Worm (Caenorhabditis elegans) whole organism, young adult: Measurements from ENCODE around the gene gpc-1.
A peak's percentile ranks its signal among the peaks of the same experiment; 100 is the strongest.

Experiments
- B0035.1 ChIP-seq: sonication (generic microtip); optimal IDR thresholded peaks from 2 replicates; lab custom pipeline; 2016; ENCODE audit warnings: missing genetic modification characterization, mild to moderate bottlenecking, missing compliant biosample characterization, missing genotype, missing genetic modification reagents
- C06A6.2 ChIP-seq: fragments of 200-800 bp; sonication (Bioruptor generic); conservative IDR thresholded peaks from 2 replicates; pipeline ENCODE4 v1.3.6; 2022; ENCODE audit warnings: missing genetic modification characterization, missing compliant biosample characterization
- C17E4.6 ChIP-seq: fragments of 200-800 bp; sonication (Bioruptor generic); IDR thresholded peaks from 2 replicates; pipeline ENCODE4 v1.3.6; 2022; ENCODE audit warnings: missing genetic modification reagents, missing genetic modification characterization, missing compliant biosample characterization
- F33H1.4 ChIP-seq: fragments of 200-800 bp; sonication (Bioruptor generic); IDR thresholded peaks from 2 replicates; pipeline ENCODE4 v1.3.6; 2022; ENCODE audit warnings: missing genetic modification reagents, missing genetic modification characterization, missing compliant biosample characterization
- F37B4.10 ChIP-seq: fragments of 200-800 bp; sonication (Bioruptor generic); IDR thresholded peaks from 2 replicates; pipeline ENCODE4 v1.3.6; 2022; ENCODE audit warnings: missing genetic modification characterization, missing compliant biosample characterization
- F39B2.1 ChIP-seq: fragments of 200-800 bp; sonication (Bioruptor generic); IDR thresholded peaks from 2 replicates; pipeline ENCODE4 v1.3.6; 2022; ENCODE audit warnings: missing genetic modification reagents, missing genetic modification characterization, missing compliant biosample characterization
- F49E8.2 ChIP-seq: sonication (generic microtip); optimal IDR thresholded peaks from 3 replicates; lab custom pipeline; 2017; ENCODE audit warnings: missing genetic modification characterization, mild to moderate bottlenecking, missing compliant biosample characterization, antibody characterized with exemption, moderate library complexity; ENCODE audit not compliant: insufficient read depth
- F57C9.4 ChIP-seq: sonication (generic microtip); optimal IDR thresholded peaks from 2 replicates; lab custom pipeline; 2017; ENCODE audit warnings: mild to moderate bottlenecking, missing genetic modification characterization, missing compliant biosample characterization
- K11D2.4 ChIP-seq: fragments of 200-800 bp; sonication (Bioruptor generic); IDR thresholded peaks from 2 replicates; pipeline ENCODE4 v1.3.6; 2022; ENCODE audit warnings: missing genetic modification reagents, missing genetic modification characterization, missing compliant biosample characterization
- Y53G8AR.9 ChIP-seq: fragments of 200-800 bp; sonication (Bioruptor generic); conservative IDR thresholded peaks from 2 replicates; pipeline ENCODE4 v1.3.6; 2022; ENCODE audit warnings: missing genetic modification reagents, missing genetic modification characterization, missing compliant biosample characterization
- Y56A3A.18 ChIP-seq: fragments of 200-800 bp; sonication (Bioruptor generic); IDR thresholded peaks from 2 replicates; pipeline ENCODE4 v1.3.6; 2022; ENCODE audit warnings: missing genetic modification reagents, missing genetic modification characterization, missing compliant biosample characterization
- Y79H2A.3 ChIP-seq: fragments of 200-800 bp; sonication (Bioruptor generic); conservative IDR thresholded peaks from 2 replicates; pipeline ENCODE4 v1.3.6; 2022; ENCODE audit warnings: missing genetic modification reagents, missing genetic modification characterization, missing compliant biosample characterization
- Y95B8A.8 ChIP-seq: fragments of 200-800 bp; sonication (Bioruptor generic); IDR thresholded peaks from 2 replicates; pipeline ENCODE4 v1.3.6; 2022; ENCODE audit warnings: missing genetic modification reagents, missing genetic modification characterization, missing compliant biosample characterization
- aptf-3 ChIP-seq: fragments of 200-800 bp; sonication (Bioruptor generic); IDR thresholded peaks from 2 replicates; pipeline ENCODE4 v1.3.6; 2022; ENCODE audit warnings: missing genetic modification characterization, missing compliant biosample characterization
- atf-7 ChIP-seq: sonication (generic microtip); optimal IDR thresholded peaks from 2 replicates; lab custom pipeline; 2017; ENCODE audit warnings: mild to moderate bottlenecking, missing genetic modification characterization, missing compliant biosample characterization
- cebp-2 ChIP-seq: fragments of 200-800 bp; sonication (Bioruptor generic); IDR thresholded peaks from 2 replicates; pipeline ENCODE4 v1.3.6; 2022; ENCODE audit warnings: missing genetic modification characterization, missing compliant biosample characterization
- ceh-100 ChIP-seq: fragments of 200-800 bp; sonication (Bioruptor generic); IDR thresholded peaks from 2 replicates; pipeline ENCODE4 v1.3.6; 2022; ENCODE audit warnings: missing genetic modification reagents, missing genetic modification characterization, missing compliant biosample characterization
- chd-7 ChIP-seq: sonication (generic microtip); optimal IDR thresholded peaks from 2 replicates; lab custom pipeline; 2016; ENCODE audit warnings: mild to moderate bottlenecking, missing genetic modification characterization, moderate library complexity, missing compliant biosample characterization
- dox-1 ChIP-seq: fragments of 200-800 bp; sonication (Bioruptor generic); IDR thresholded peaks from 2 replicates; pipeline ENCODE4 v1.3.6; 2022; ENCODE audit warnings: missing genetic modification reagents, missing genetic modification characterization, missing compliant biosample characterization
- efl-1 ChIP-seq: fragments of 150-350 bp; optimal IDR thresholded peaks from 2 replicates; lab custom pipeline; 2014; ENCODE audit warnings: missing biosample characterization, missing genetic modification reagents, missing genetic modification characterization
- egrh-3 ChIP-seq: fragments of 200-800 bp; sonication (Bioruptor generic); IDR thresholded peaks from 2 replicates; pipeline ENCODE4 v1.3.6; 2022; ENCODE audit warnings: missing genetic modification reagents, missing genetic modification characterization, missing compliant biosample characterization
- fkh-3 ChIP-seq: sonication (generic microtip); optimal IDR thresholded peaks from 2 replicates; lab custom pipeline; 2016; ENCODE audit warnings: mild to moderate bottlenecking, missing genetic modification characterization, missing compliant biosample characterization
- gei-17 ChIP-seq: fragments of 200-800 bp; sonication (Bioruptor generic); optimal IDR thresholded peaks from 2 replicates; lab custom pipeline; 2018; ENCODE audit warnings: mild to moderate bottlenecking, missing genetic modification characterization, missing compliant biosample characterization
- hlh-26 ChIP-seq: fragments of 200-800 bp; sonication (Bioruptor generic); conservative IDR thresholded peaks from 2 replicates; pipeline ENCODE4 v1.3.6; 2022; ENCODE audit warnings: missing genetic modification reagents, missing genetic modification characterization, missing compliant biosample characterization
- lin-26 ChIP-seq: fragments of 200-800 bp; sonication (Bioruptor generic); IDR thresholded peaks from 2 replicates; pipeline ENCODE4 v1.3.6; 2022; ENCODE audit warnings: missing genetic modification reagents, missing genetic modification characterization, missing compliant biosample characterization
- lir-1 ChIP-seq: fragments of 200-800 bp; sonication (Bioruptor generic); conservative IDR thresholded peaks from 2 replicates; pipeline ENCODE4 v1.3.6; 2022; ENCODE audit warnings: missing genetic modification reagents, missing genetic modification characterization, missing compliant biosample characterization
- lsl-1 ChIP-seq: fragments of 200-800 bp; sonication (Bioruptor generic); optimal IDR thresholded peaks from 2 replicates; lab custom pipeline; 2018; ENCODE audit warnings: mild to moderate bottlenecking, missing genetic modification characterization, moderate library complexity, missing compliant biosample characterization
- lsy-27 ChIP-seq: sonication (generic microtip); optimal IDR thresholded peaks from 2 replicates; lab custom pipeline; 2017; ENCODE audit warnings: missing genetic modification characterization, mild to moderate bottlenecking, missing compliant biosample characterization, antibody characterized with exemption, missing genotype, borderline replicate concordance; ENCODE audit not compliant: insufficient read depth
- madf-10 ChIP-seq: sonication (generic microtip); optimal IDR thresholded peaks from 2 replicates; lab custom pipeline; 2016; ENCODE audit warnings: mild to moderate bottlenecking, missing genetic modification characterization, missing compliant biosample characterization
- mcd-1 ChIP-seq: fragments of 200-800 bp; sonication (Bioruptor generic); IDR thresholded peaks from 2 replicates; pipeline ENCODE4 v1.3.6; 2022; ENCODE audit warnings: missing genetic modification reagents, missing genetic modification characterization, missing compliant biosample characterization
- mes-4 ChIP-seq: sonication (generic microtip); optimal IDR thresholded peaks from 2 replicates; lab custom pipeline; 2016; ENCODE audit warnings: missing genotype, missing genetic modification characterization, missing compliant biosample characterization
- mxl-1 ChIP-seq: sonication (generic microtip); optimal IDR thresholded peaks from 2 replicates; lab custom pipeline; 2016; ENCODE audit warnings: missing genetic modification characterization, missing compliant biosample characterization
- nfya-1 ChIP-seq: sonication (generic microtip); optimal IDR thresholded peaks from 2 replicates; lab custom pipeline; 2017; ENCODE audit warnings: antibody characterized with exemption, missing compliant biosample characterization, missing genetic modification characterization, borderline replicate concordance; ENCODE audit not compliant: insufficient read depth
- nfya-2 ChIP-seq: fragments of 200-800 bp; sonication (Bioruptor generic); IDR thresholded peaks from 2 replicates; pipeline ENCODE4 v1.3.6; 2022; ENCODE audit warnings: missing genetic modification reagents, missing genetic modification characterization, missing compliant biosample characterization
- nfyb-1 ChIP-seq: fragments of 200-800 bp; sonication (Bioruptor generic); IDR thresholded peaks from 2 replicates; pipeline ENCODE4 v1.3.6; 2022; ENCODE audit warnings: missing genetic modification reagents, missing genetic modification characterization, missing compliant biosample characterization
- nhr-90 ChIP-seq: sonication (generic microtip); optimal IDR thresholded peaks from 2 replicates; lab custom pipeline; 2016; ENCODE audit warnings: missing genotype, mild to moderate bottlenecking, missing genetic modification characterization, missing compliant biosample characterization
- rcor-1 ChIP-seq: fragments of 200-800 bp; sonication (Bioruptor generic); IDR thresholded peaks from 2 replicates; pipeline ENCODE4 v1.3.6; 2022; ENCODE audit warnings: missing genetic modification reagents, missing genetic modification characterization, missing compliant biosample characterization
- sdz-38 ChIP-seq: sonication (generic microtip); optimal IDR thresholded peaks from 2 replicates; lab custom pipeline; 2016; ENCODE audit warnings: missing genotype, missing genetic modification characterization, missing compliant biosample characterization
- snpc-1.1 ChIP-seq: sonication (generic microtip); optimal IDR thresholded peaks from 2 replicates; lab custom pipeline; 2017; ENCODE audit warnings: missing genetic modification characterization, mild to moderate bottlenecking, missing compliant biosample characterization, antibody characterized with exemption, moderate library complexity, missing genotype, missing genetic modification reagents; ENCODE audit not compliant: insufficient read depth
- snpc-4 ChIP-seq, 5 experiments: fragments of 150-350 bp in 1 of 5; sonication (generic microtip) in 4 of 5; optimal IDR thresholded peaks; 2 replicates each; lab custom pipeline; 2014 to 2018; ENCODE audit warnings: missing genetic modification characterization in 5 of 5, missing biosample characterization in 3 of 5, antibody characterized with exemption in 2 of 5, mild to moderate bottlenecking in 2 of 5, missing compliant biosample characterization in 2 of 5, missing genotype in 2 of 5, moderate library complexity in 2 of 5, missing genetic modification reagents in 1 of 5
- tbp1 ChIP-seq: fragments of 200-800 bp; sonication (Bioruptor generic); optimal IDR thresholded peaks from 2 replicates; lab custom pipeline; 2018; ENCODE audit warnings: mild to moderate bottlenecking, missing genetic modification characterization, missing compliant biosample characterization
- tlf-1 ChIP-seq: fragments of 200-800 bp; sonication (Bioruptor generic); optimal IDR thresholded peaks from 2 replicates; lab custom pipeline; 2018; ENCODE audit warnings: mild to moderate bottlenecking, missing genetic modification characterization, missing compliant biosample characterization
- unc-62 ChIP-seq: fragments of 150-350 bp; optimal IDR thresholded peaks from 2 replicates; lab custom pipeline; 2014; ENCODE audit warnings: missing biosample characterization, missing genetic modification reagents, missing genetic modification characterization
- zfh-2 ChIP-seq: fragments of 200-800 bp; sonication (Bioruptor generic); conservative IDR thresholded peaks from 2 replicates; pipeline ENCODE4 v1.3.6; 2022; ENCODE audit warnings: missing genetic modification reagents, missing genetic modification characterization, missing compliant biosample characterization
- ztf-18 ChIP-seq: sonication (generic microtip); optimal IDR thresholded peaks from 2 replicates; lab custom pipeline; 2016; ENCODE audit warnings: missing genotype, mild to moderate bottlenecking, missing genetic modification characterization, missing compliant biosample characterization
- ztf-22 ChIP-seq: fragments of 200-800 bp; sonication (Bioruptor generic); optimal IDR thresholded peaks from 2 replicates; lab custom pipeline; 2018; ENCODE audit warnings: mild to moderate bottlenecking, missing genetic modification characterization, moderate library complexity, missing compliant biosample characterization
- ztf-26 ChIP-seq: sonication (generic microtip); optimal IDR thresholded peaks from 2 replicates; lab custom pipeline; 2017; ENCODE audit warnings: missing genetic modification characterization, missing compliant biosample characterization

The gpc-1 gene

ce11 chrX:12876795-12877530, 7.8 kb downstream of the gpc-1 start, which contains the start of gene bcat-1 (continued):
- TF ChIP-seq egrh-3 (peak; percentile 91), dox-1 (GFP tag; lab: Robert Waterston, UW) (peak; percentile 57; the same call in 1 of the 2 replicates), hlh-26 (GFP tag; lab: Robert Waterston, UW) (no peak), Y79H2A.3 (GFP tag; lab: Robert Waterston, UW) (no peak), unc-62 (no peak), lsl-1 (GFP tag; lab: Kevin White, UChicago) (no peak), F37B4.10 (GFP tag; lab: Robert Waterston, UW) (no peak), mes-4 (tag; lab: Kevin White, UChicago) (no peak), snpc-4 (GFP tag; optimal IDR thresholded peaks at IDR 0.05; lab: Kevin White, UChicago) (no peak), snpc-4 (tag; optimal IDR thresholded peaks at IDR 0.05; lab: Kevin White, UChicago) (no peak), fkh-3 (tag; lab: Kevin White, UChicago) (no peak), sdz-38 (tag; lab: Kevin White, UChicago) (no peak), mxl-1 (tag; lab: Kevin White, UChicago) (no peak), cebp-2 (no peak), Y53G8AR.9 (GFP tag; lab: Robert Waterston, UW) (no peak), nhr-90 (tag; lab: Kevin White, UChicago) (no peak), F39B2.1 (GFP tag; lab: Robert Waterston, UW) (no peak), F57C9.4 (tag; lab: Kevin White, UChicago) (no peak), ztf-26 (no peak), chd-7 (tag; lab: Kevin White, UChicago) (peak; percentile 49), nfya-1 (tag; lab: Kevin White, UChicago) (no peak), F33H1.4 (GFP tag; lab: Robert Waterston, UW) (no peak), mcd-1 (peak; percentile 43; the same call in 1 of the 2 replicates), snpc-1.1 (tag; lab: Kevin White, UChicago) (no peak), ceh-100 (GFP tag; lab: Robert Waterston, UW) (no peak), tbp1 (no peak), K11D2.4 (GFP tag; lab: Robert Waterston, UW) (peak; percentile 47; the same call in 1 of the 2 replicates), lsy-27 (tag; lab: Kevin White, UChicago) (no peak), Y56A3A.18 (GFP tag; lab: Robert Waterston, UW) (no peak), Y95B8A.8 (GFP tag; lab: Robert Waterston, UW) (no peak), C06A6.2 (GFP tag; lab: Robert Waterston, UW) (no peak), madf-10 (tag; lab: Kevin White, UChicago) (no peak), atf-7 (tag; lab: Kevin White, UChicago) (peak; percentile 2), rcor-1 (GFP tag; lab: Robert Waterston, UW) (0 out of 2 replicates have a peak, but pooled peaks have one; percentile 28), ztf-22 (GFP tag; lab: Kevin White, UChicago) (no peak), C17E4.6 (no peak), ztf-18 (tag; lab: Kevin White, UChicago) (peak; percentile 40), aptf-3 (GFP tag; lab: Robert Waterston, UW) (no peak), lin-26 (GFP tag; lab: Robert Waterston, UW) (no peak), F49E8.2 (tag; lab: Kevin White, UChicago) (no peak), B0035.1 (tag; lab: Kevin White, UChicago) (no peak), nfyb-1 (0 out of 2 replicates have a peak, but pooled peaks have one; percentile 18), zfh-2 (GFP tag; lab: Robert Waterston, UW) (peak; percentile 99), gei-17 (GFP tag; lab: Kevin White, UChicago) (no peak), nfya-2 (no peak), efl-1 (GFP tag; lab: Kevin White, UChicago) (no peak), tlf-1 (peak; percentile 1), lir-1 (no peak)
